Fruit fly (Drosophila melanogaster) whole organism, embryonic: ENCODE measurements around the gene Aasdh.
A peak's percentile ranks its signal among the peaks of the same experiment; 100 is the strongest.

ENCODE experiments used
- B-H2 ChIP-seq: fragments of 200-800 bp; sonication (Bioruptor generic); optimal IDR thresholded peaks from 2 replicates; lab custom pipeline; 2018; ENCODE audit warnings: missing biosample characterization, mild to moderate bottlenecking, missing genetic modification characterization
- CG10979 ChIP-seq: fragments of 200-800 bp; sonication (Bioruptor generic); optimal IDR thresholded peaks from 2 replicates; lab custom pipeline; 2018; ENCODE audit warnings: missing biosample characterization, mild to moderate bottlenecking, missing genetic modification characterization, moderate library complexity
- CG11504 ChIP-seq: fragments of 200-800 bp; sonication (Bioruptor generic); optimal IDR thresholded peaks from 3 replicates; lab custom pipeline; 2019; ENCODE audit warnings: missing biosample characterization, mild to moderate bottlenecking, missing genetic modification characterization, moderate library complexity
- CG11723 ChIP-seq: fragments of 200-800 bp; sonication (Bioruptor generic); optimal IDR thresholded peaks from 2 replicates; lab custom pipeline; 2017; ENCODE audit warnings: missing biosample characterization, mild to moderate bottlenecking, missing genetic modification characterization
- CG12391 ChIP-seq: fragments of 200-800 bp; sonication (Bioruptor generic); optimal IDR thresholded peaks from 3 replicates; lab custom pipeline; 2018; ENCODE audit warnings: missing biosample characterization, mild to moderate bottlenecking, missing genetic modification characterization, moderate library complexity
- CG14050 ChIP-seq: fragments of 200-800 bp; sonication (Bioruptor generic); IDR thresholded peaks from 3 replicates; pipeline ENCODE4 v1.3.6; 2022; ENCODE audit warnings: missing biosample characterization, missing genetic modification characterization
- CG14441 ChIP-seq: fragments of 200-800 bp; sonication (Bioruptor generic); IDR thresholded peaks from 2 replicates; pipeline ENCODE4 v1.3.6; 2022; ENCODE audit warnings: missing biosample characterization, missing genetic modification characterization
- CG15073 ChIP-seq: fragments of 200-800 bp; sonication (Bioruptor generic); optimal IDR thresholded peaks from 2 replicates; lab custom pipeline; 2016; ENCODE audit warnings: missing biosample characterization, missing genetic modification characterization
- CG15479 ChIP-seq: fragments of 200-800 bp; sonication (Bioruptor generic); optimal IDR thresholded peaks from 3 replicates; lab custom pipeline; 2019; ENCODE audit warnings: missing biosample characterization, mild to moderate bottlenecking, missing genetic modification characterization, moderate library complexity
- CG16779 ChIP-seq: fragments of 200-800 bp; sonication (Bioruptor generic); IDR thresholded peaks from 2 replicates; pipeline ENCODE4 v1.3.6; 2022; ENCODE audit warnings: missing biosample characterization, missing genetic modification characterization
- CG18011 ChIP-seq: fragments of 200-800 bp; sonication (Bioruptor generic); optimal IDR thresholded peaks from 2 replicates; lab custom pipeline; 2017; ENCODE audit warnings: missing biosample characterization, missing genetic modification characterization, mild to moderate bottlenecking, moderate library complexity, missing genotype
- CG4328 ChIP-seq: fragments of 200-800 bp; sonication (Bioruptor generic); optimal IDR thresholded peaks from 3 replicates; lab custom pipeline; 2017; ENCODE audit warnings: missing biosample characterization, missing genetic modification reagents, missing genetic modification characterization
- CG5953 ChIP-seq: fragments of 200-800 bp; sonication (Bioruptor generic); IDR thresholded peaks from 2 replicates; pipeline ENCODE4 v1.3.6; 2022; ENCODE audit warnings: missing biosample characterization, missing genetic modification characterization
- CG6272 ChIP-seq: fragments of 200-800 bp; sonication (Bioruptor generic); IDR thresholded peaks from 2 replicates; pipeline ENCODE4 v1.3.6; 2022; ENCODE audit warnings: missing biosample characterization, missing genetic modification characterization
- CG6854 ChIP-seq: fragments of 200-800 bp; sonication (Bioruptor generic); optimal IDR thresholded peaks from 3 replicates; lab custom pipeline; 2017; ENCODE audit warnings: missing biosample characterization, mild to moderate bottlenecking, missing genetic modification characterization
- CG7963 ChIP-seq: fragments of 200-800 bp; sonication (Bioruptor generic); IDR thresholded peaks from 3 replicates; pipeline ENCODE4 v1.3.6; 2022; ENCODE audit warnings: missing biosample characterization, missing genetic modification characterization; ENCODE audit not compliant: partially characterized antibody
- CG8290 ChIP-seq, 3 experiments: fragments of 200-800 bp; sonication (Bioruptor generic); optimal IDR thresholded peaks; 2 replicates each; lab custom pipeline; 2016 to 2019; ENCODE audit warnings: missing biosample characterization in 3 of 3, missing genetic modification characterization in 3 of 3, mild to moderate bottlenecking in 2 of 3, moderate library complexity in 1 of 3
- CTCF ChIP-seq: fragments of 200-800 bp; sonication (Bioruptor generic); optimal IDR thresholded peaks from 2 replicates; lab custom pipeline; 2017; ENCODE audit warnings: missing biosample characterization, mild to moderate bottlenecking, missing genetic modification characterization, moderate library complexity
- Dfd ChIP-seq, 2 experiments: fragments of >200 bp; optimal IDR thresholded peaks; 2 replicates each; lab custom pipeline; 2017; ENCODE audit warnings: missing biosample characterization in 2 of 2, missing genetic modification characterization in 2 of 2
- Dip3 ChIP-seq: fragments of 200-800 bp; sonication (Bioruptor generic); optimal IDR thresholded peaks from 3 replicates; lab custom pipeline; 2016; ENCODE audit warnings: missing biosample characterization, missing genetic modification characterization
- Doc2 ChIP-seq: fragments of 200-800 bp; sonication (Bioruptor generic); IDR thresholded peaks from 2 replicates; pipeline ENCODE4 v1.3.6; 2022; ENCODE audit warnings: missing biosample characterization, missing genetic modification characterization
- ERR ChIP-seq: fragments of 200-800 bp; sonication (Bioruptor generic); optimal IDR thresholded peaks from 2 replicates; lab custom pipeline; 2016; ENCODE audit warnings: missing biosample characterization, missing genetic modification characterization
- HmgZ ChIP-seq: fragments of 200-800 bp; sonication (Bioruptor generic); optimal IDR thresholded peaks from 2 replicates; lab custom pipeline; 2018; ENCODE audit warnings: missing biosample characterization, mild to moderate bottlenecking, missing genetic modification characterization
- Hr39 ChIP-seq: fragments of >200 bp; optimal IDR thresholded peaks from 2 replicates; lab custom pipeline; 2017
- Max ChIP-seq: fragments of 200-800 bp; sonication (Bioruptor generic); optimal IDR thresholded peaks from 2 replicates; lab custom pipeline; 2016; ENCODE audit warnings: missing biosample characterization, mild to moderate bottlenecking, missing genetic modification characterization
- Mrtf ChIP-seq: fragments of 200-800 bp; sonication (Bioruptor generic); IDR thresholded peaks from 3 replicates; pipeline ENCODE4 v1.3.6; 2022; ENCODE audit warnings: missing biosample characterization, missing genetic modification characterization
- NC2α ChIP-seq: fragments of 200-800 bp; sonication (Bioruptor generic); optimal IDR thresholded peaks from 2 replicates; lab custom pipeline; 2016; ENCODE audit warnings: missing biosample characterization, missing genetic modification characterization
- Nf-YB ChIP-seq: fragments of 200-800 bp; sonication (Bioruptor generic); optimal IDR thresholded peaks from 3 replicates; lab custom pipeline; 2019; ENCODE audit warnings: missing biosample characterization, mild to moderate bottlenecking, missing genetic modification characterization, moderate library complexity
- Pdp1 ChIP-seq, 2 experiments: fragments of 200-800 bp; sonication (Bioruptor generic); optimal IDR thresholded peaks; 3 replicates each; lab custom pipeline; 2016; ENCODE audit warnings: missing biosample characterization in 2 of 2, missing genetic modification characterization in 2 of 2, mild to moderate bottlenecking in 1 of 2, moderate library complexity in 1 of 2
- Ptx1 ChIP-seq: fragments of 200-800 bp; sonication (Bioruptor generic); IDR thresholded peaks from 2 replicates; pipeline ENCODE4 v1.3.6; 2022; ENCODE audit warnings: missing biosample characterization, missing genetic modification characterization
- Scr ChIP-seq: fragments of 200-800 bp; sonication (Bioruptor generic); IDR thresholded peaks from 2 replicates; pipeline ENCODE4 v1.3.6; 2022; ENCODE audit warnings: missing biosample characterization, missing genetic modification characterization; ENCODE audit not compliant: partially characterized antibody
- Sry-δ ChIP-seq: fragments of 200-800 bp; sonication (Bioruptor generic); optimal IDR thresholded peaks from 2 replicates; lab custom pipeline; 2016; ENCODE audit warnings: missing biosample characterization, missing genetic modification characterization
- Ssrp ChIP-seq: fragments of 200-800 bp; sonication (Bioruptor generic); optimal IDR thresholded peaks from 2 replicates; lab custom pipeline; 2018; ENCODE audit warnings: missing biosample characterization, mild to moderate bottlenecking, missing genetic modification characterization, moderate library complexity
- Taf1 ChIP-seq: fragments of 200-800 bp; sonication (Bioruptor generic); IDR thresholded peaks from 2 replicates; pipeline ENCODE4 v1.3.6; 2022; ENCODE audit warnings: missing biosample characterization, missing genetic modification characterization
- Usf ChIP-seq: fragments of 200-800 bp; sonication (Bioruptor generic); optimal IDR thresholded peaks from 2 replicates; lab custom pipeline; 2017; ENCODE audit warnings: missing genotype, missing biosample characterization, missing genetic modification characterization
- Vsx1 ChIP-seq: fragments of 200-800 bp; sonication (Bioruptor generic); optimal IDR thresholded peaks from 2 replicates; lab custom pipeline; 2017; ENCODE audit warnings: missing biosample characterization, mild to moderate bottlenecking, missing genetic modification characterization, missing genetic modification reagents
- ara ChIP-seq: fragments of 200-800 bp; sonication (Bioruptor generic); IDR thresholded peaks from 2 replicates; pipeline ENCODE4 v1.3.6; 2022; ENCODE audit warnings: missing biosample characterization, missing genetic modification characterization
- en ChIP-seq: fragments of 200-800 bp; sonication (Bioruptor generic); optimal IDR thresholded peaks from 2 replicates; lab custom pipeline; 2016; ENCODE audit warnings: missing biosample characterization, missing genetic modification characterization
- gro ChIP-seq: fragments of 200-800 bp; sonication (Bioruptor generic); optimal IDR thresholded peaks from 2 replicates; lab custom pipeline; 2016; ENCODE audit warnings: missing biosample characterization, missing genetic modification characterization
- hb ChIP-seq: fragments of 200-800 bp; sonication (Bioruptor generic); IDR thresholded peaks from 3 replicates; pipeline ENCODE4 v1.3.6; 2022; ENCODE audit warnings: missing biosample characterization, missing genetic modification characterization; ENCODE audit not compliant: partially characterized antibody
- nmo ChIP-seq: fragments of 200-800 bp; sonication (Bioruptor generic); optimal IDR thresholded peaks from 2 replicates; lab custom pipeline; 2018; ENCODE audit warnings: missing biosample characterization, mild to moderate bottlenecking, missing genetic modification characterization, moderate library complexity
- p53 ChIP-seq: fragments of 200-800 bp; sonication (Bioruptor generic); optimal IDR thresholded peaks from 2 replicates; lab custom pipeline; 2016; ENCODE audit warnings: missing biosample characterization, missing genetic modification characterization
- pita ChIP-seq: fragments of 200-800 bp; sonication (Bioruptor generic); optimal IDR thresholded peaks from 2 replicates; lab custom pipeline; 2017; ENCODE audit warnings: missing biosample characterization, mild to moderate bottlenecking, missing genetic modification characterization
- sc ChIP-seq, 3 experiments: fragments of >200 bp in 2 of 3; fragments of 200-800 bp in 1 of 3; sonication (Bioruptor generic) in 1 of 3; optimal IDR thresholded peaks; 2 replicates in 2 of 3; 3 replicates in 1 of 3; lab custom pipeline; 2017; ENCODE audit warnings: mild to moderate bottlenecking in 1 of 3, missing biosample characterization in 1 of 3, missing genetic modification characterization in 1 of 3, missing genetic modification reagents in 1 of 3
- seq ChIP-seq: fragments of 200-800 bp; sonication (Bioruptor generic); IDR thresholded peaks from 2 replicates; pipeline ENCODE4 v1.3.6; 2022; ENCODE audit warnings: missing biosample characterization, missing genetic modification characterization
- slp2 ChIP-seq: fragments of 200-800 bp; sonication (Bioruptor generic); optimal IDR thresholded peaks from 2 replicates; lab custom pipeline; 2016; ENCODE audit warnings: missing biosample characterization, missing genetic modification characterization
- sob ChIP-seq: fragments of 200-800 bp; sonication (Bioruptor generic); IDR thresholded peaks from 2 replicates; pipeline ENCODE4 v1.3.6; 2022; ENCODE audit warnings: missing biosample characterization, missing genetic modification characterization
- ssp ChIP-seq: fragments of 200-800 bp; sonication (Bioruptor generic); IDR thresholded peaks from 2 replicates; pipeline ENCODE4 v1.3.6; 2022; ENCODE audit warnings: missing biosample characterization, missing genetic modification characterization
- unc-4 ChIP-seq: fragments of 200-800 bp; sonication (Bioruptor generic); IDR thresholded peaks from 2 replicates; pipeline ENCODE4 v1.3.6; 2022; ENCODE audit warnings: missing biosample characterization, missing genetic modification characterization; ENCODE audit not compliant: partially characterized antibody
- usp ChIP-seq: fragments of >200 bp; optimal IDR thresholded peaks from 2 replicates; lab custom pipeline; 2017; ENCODE audit warnings: missing biosample characterization, missing genetic modification characterization
- vfl ChIP-seq: fragments of 200-800 bp; sonication (Bioruptor generic); optimal IDR thresholded peaks from 2 replicates; lab custom pipeline; 2016; ENCODE audit warnings: missing biosample characterization, missing genetic modification characterization

The Aasdh gene

DNA sequence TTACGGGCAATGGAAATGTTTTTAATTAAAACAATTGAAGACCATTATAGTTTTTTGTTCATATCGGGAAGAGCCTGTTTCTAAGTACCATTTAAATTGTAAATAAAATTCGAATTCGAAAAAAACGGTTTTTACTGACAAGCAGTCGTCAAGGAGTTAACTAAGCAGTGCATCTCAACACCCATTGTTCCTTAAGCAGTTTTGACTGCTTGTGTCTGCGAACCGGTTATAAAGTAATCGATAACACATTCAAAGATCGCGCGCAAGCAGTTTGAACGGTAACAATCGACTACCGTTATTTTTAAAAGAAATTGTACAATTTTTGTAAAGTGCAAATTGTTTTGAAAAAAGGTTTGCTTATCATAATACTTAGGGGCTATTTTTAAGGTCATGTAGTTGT lies 28.6 kb upstream of the Aasdh start (continued):
- TF ChIP-seq Mrtf (GFP tag; lab: Robert Waterston, UW) (no peak), Usf (no peak), ERR (GFP tag; lab: Kevin White, UChicago) (no peak), sob (GFP tag; lab: Robert Waterston, UW) (no peak), CG15479 (GFP tag; lab: Kevin White, UChicago) (peak; percentile 88), Pdp1 (GFP tag; optimal IDR thresholded peaks at IDR 0.05; lab: Kevin White, UChicago) (peak in 1 of 2 experiments; percentile 54), gro (GFP tag; lab: Kevin White, UChicago) (no peak), Dfd (GFP tag; optimal IDR thresholded peaks at IDR 0.05; lab: Kevin White, UChicago) (peak in 1 of 2 experiments; percentile 98), CG11504 (tag; lab: Kevin White, UChicago) (peak; percentile 41), p53 (GFP tag; lab: Kevin White, UChicago) (no peak), Ssrp (tag; lab: Kevin White, UChicago) (no peak), CG12391 (tag; lab: Kevin White, UChicago) (no peak), CG11723 (GFP tag; lab: Kevin White, UChicago) (no peak), CG8290 (GFP tag; optimal IDR thresholded peaks at IDR 0.05; lab: Kevin White, UChicago) (peak; percentile 82), CG8290 (tag; optimal IDR thresholded peaks at IDR 0.05; lab: Kevin White, UChicago) (peak in 1 of 2 experiments; percentile 10), NC2α (GFP tag; lab: Kevin White, UChicago) (no peak), HmgZ (tag; lab: Kevin White, UChicago) (peak; percentile 51), pita (peak; percentile 12), seq (GFP tag; lab: Robert Waterston, UW) (no peak), CG6854 (GFP tag; lab: Kevin White, UChicago) (no peak), Ptx1 (no peak), usp (no peak), nmo (GFP tag; lab: Kevin White, UChicago) (peak; percentile 35), Max (peak; percentile 1), unc-4 (no peak), vfl (no peak), CG10979 (tag; lab: Kevin White, UChicago) (no peak), Scr (GFP tag; lab: Robert Waterston, UW) (peak; percentile 7; the same call in 1 of the 2 replicates), Doc2 (GFP tag; lab: Robert Waterston, UW) (no peak), Sry-δ (GFP tag; lab: Kevin White, UChicago) (peak; percentile 69), Hr39 (no peak), Vsx1 (GFP tag; lab: Kevin White, UChicago) (no peak), Nf-YB (GFP tag; lab: Kevin White, UChicago) (no peak), B-H2 (GFP tag; lab: Kevin White, UChicago) (no peak), ssp (no peak), Dip3 (peak; percentile 11), CG18011 (GFP tag; lab: Kevin White, UChicago) (no peak), CG7963 (no peak), CG16779 (no peak), Taf1 (no peak), CG14050 (GFP tag; lab: Robert Waterston, UW) (no peak), CG6272 (GFP tag; lab: Robert Waterston, UW) (0 out of 2 replicates have a peak, but pooled peaks have one; percentile 12), hb (GFP tag; lab: Robert Waterston, UW) (0 out of 3 replicates have a peak, but pooled peaks have one; percentile 40), ara (GFP tag; lab: Robert Waterston, UW) (no peak), CG4328 (GFP tag; lab: Kevin White, UChicago) (no peak), CTCF (GFP tag; lab: Kevin White, UChicago) (peak; percentile 59), slp2 (GFP tag; lab: Kevin White, UChicago) (no peak), CG14441 (GFP tag; lab: Robert Waterston, UW) (no peak), en (no peak), sc (optimal IDR thresholded peaks at IDR 0.05; lab: Kevin White, UChicago) (no peak), sc (GFP tag; optimal IDR thresholded peaks at IDR 0.05; lab: Kevin White, UChicago) (no peak), CG15073 (GFP tag; lab: Kevin White, UChicago) (no peak), CG5953 (GFP tag; lab: Robert Waterston, UW) (no peak)
